Worm (Caenorhabditis elegans): ENCODE results near the gene F36H12.17.
"Not testable (repeated sequence)": the region's sequence is repeated elsewhere in the genome, so short reads cannot be mapped to it uniquely, and the experiment has no call there.

F36H12.17 gene

ce11 chrIV:5230530-5230929 is 47.1 kb downstream of the F36H12.17 start, which contains the start of gene thn-5:
TSS of gene thn-5 (plus strand) at chrIV:5230830.
- TF ChIP-seq fax-1 (tag; optimal IDR thresholded peaks at IDR 0.05) (no peak), nfya-1 (tag; optimal IDR thresholded peaks at IDR 0.05) (no peak), F13H6.1 (tag; optimal IDR thresholded peaks at IDR 0.05) (no peak), dmd-4 (tag; optimal IDR thresholded peaks at IDR 0.05; ENCODE audit: borderline replicate concordance) (no peak), pqm-1 (tag; optimal IDR thresholded peaks at IDR 0.05) (no peak), npax-4 (tag; optimal IDR thresholded peaks at IDR 0.05) (no peak), unc-86 (tag; optimal IDR thresholded peaks at IDR 0.05) (no peak)

ce11 chrIV:5228619-5229018 is 49.0 kb downstream of the F36H12.17 start, which contains the start of gene thn-6:
TSS of gene thn-6 (plus strand) at chrIV:5228919.
- no peak for TF ChIP-seq lin-11 (tag; optimal IDR thresholded peaks at IDR 0.05)
- no peak for TF ChIP-seq C38D4.7 (GFP tag; optimal IDR thresholded peaks at IDR 0.05)
- no peak for TF ChIP-seq rnt-1 (tag; optimal IDR thresholded peaks at IDR 0.05)
- TF ChIP-seq ceh-14 (tag; optimal IDR thresholded peaks at IDR 0.05) = no peak
- TF ChIP-seq K02D7.2 (tag; optimal IDR thresholded peaks at IDR 0.05) = no peak
- no peak for TF ChIP-seq madf-2 (tag; optimal IDR thresholded peaks at IDR 0.05)
- TF ChIP-seq ahr-1 (tag; optimal IDR thresholded peaks at IDR 0.05) = no peak
- TF ChIP-seq fkh-6 (tag; optimal IDR thresholded peaks at IDR 0.05) = no peak
- no peak for TF ChIP-seq tbx-7 (tag; optimal IDR thresholded peaks at IDR 0.05)
- no peak for TF ChIP-seq ttx-3 (tag; optimal IDR thresholded peaks at IDR 0.05)
- TF ChIP-seq ceh-2 (tag; optimal IDR thresholded peaks at IDR 0.05) = no peak
- TF ChIP-seq ceh-9 (tag; optimal IDR thresholded peaks at IDR 0.05) = no peak
- TF ChIP-seq syd-9 (tag; optimal IDR thresholded peaks at IDR 0.05) = no peak
- no peak for TF ChIP-seq F13H6.1 (tag; optimal IDR thresholded peaks at IDR 0.05)
- TF ChIP-seq sox-2 (GFP tag; IDR thresholded peaks at IDR 0.05) = no peak
- no peak for TF ChIP-seq lim-6 (tag; optimal IDR thresholded peaks at IDR 0.05)
- no peak for TF ChIP-seq unc-3 (GFP tag; conservative IDR thresholded peaks at IDR 0.05)
- TF ChIP-seq unc-3 (tag; optimal IDR thresholded peaks at IDR 0.05) = no peak
- TF ChIP-seq ceh-48 (tag; optimal IDR thresholded peaks at IDR 0.05) = no peak
- no peak for TF ChIP-seq pax-1 (tag; optimal IDR thresholded peaks at IDR 0.05)

- TF ChIP-seq pha-2, ceh-24, ceh-34 (tag; optimal IDR thresholded peaks at IDR 0.05): not testable (repeated sequence)
Measured at ce11 chrIV:5226552-5226951, 51.1 kb downstream of the F36H12.17 start, which contains the start of gene nsph-4.1. TSS of gene nsph-4.1 (plus strand) at chrIV:5226852.

DNA sequence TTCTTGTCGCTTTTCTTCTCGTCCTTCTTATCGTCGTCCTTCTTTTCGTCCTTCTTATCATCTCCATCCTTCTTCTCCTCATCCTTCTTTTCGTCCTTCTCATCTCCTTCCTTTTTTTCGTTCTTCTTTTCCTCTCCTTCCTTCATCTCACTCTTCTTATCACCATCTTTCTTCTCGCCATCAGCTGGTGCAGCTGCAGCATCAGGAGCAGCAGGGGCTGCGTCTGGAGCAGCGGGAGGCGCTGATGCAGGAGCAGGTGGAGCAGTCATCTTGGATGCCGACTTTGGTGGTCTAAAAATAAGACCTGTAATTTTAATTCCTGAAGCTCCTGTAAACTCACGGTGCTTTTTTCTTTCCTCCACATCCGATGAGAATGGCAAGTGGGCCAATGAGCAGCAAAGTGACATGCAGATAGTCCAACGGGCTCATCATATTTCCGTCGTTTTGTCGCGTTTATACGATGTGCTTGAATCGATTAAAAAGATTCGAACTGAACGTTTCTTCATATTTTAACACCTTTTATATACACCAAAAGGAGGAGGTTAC is 52.3 kb downstream of the F36H12.17 start, which contains the start of gene cylc-1:
Gene cylc-1, minus strand, starts transcription at position 496 of the 546 bp plus-strand sequence.
- not testable (repeated sequence) for TF ChIP-seq odd-2 (tag; optimal IDR thresholded peaks at IDR 0.05); C38D4.7 (GFP tag; optimal IDR thresholded peaks at IDR 0.05); ceh-24 (tag; optimal IDR thresholded peaks at IDR 0.05)

DNA sequence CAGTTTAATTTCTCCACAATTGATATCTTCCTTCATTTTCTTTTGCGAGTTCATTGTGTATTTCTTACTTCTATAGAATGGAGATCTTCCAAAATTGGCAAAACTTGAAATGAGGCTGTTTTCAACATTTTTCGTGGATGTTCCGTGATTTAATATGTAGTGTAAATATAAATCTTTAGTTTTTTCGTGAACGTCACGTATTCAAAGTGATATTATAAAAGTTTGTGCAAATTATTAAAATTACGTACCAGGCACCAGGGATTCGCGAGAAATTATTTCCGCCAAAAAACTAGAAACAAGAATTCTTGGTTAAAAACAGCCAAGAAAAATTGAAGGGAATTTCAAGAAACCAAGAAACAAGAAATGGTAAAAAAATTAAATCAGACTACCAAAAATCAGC is 53.4 kb downstream of the F36H12.17 start, which contains the start of gene Y59E9AL.8:
Gene Y59E9AL.8, minus strand, starts transcription at position 101 of the 400 bp plus-strand sequence.
- TF ChIP-seq ceh-31 (tag; optimal IDR thresholded peaks at IDR 0.05) (no peak), unc-86 (tag; optimal IDR thresholded peaks at IDR 0.05) (no peak), odd-2 (tag; optimal IDR thresholded peaks at IDR 0.05) (no peak), ceh-9 (tag; optimal IDR thresholded peaks at IDR 0.05) (no peak), pax-1 (tag; optimal IDR thresholded peaks at IDR 0.05) (no peak), hlh-8 (tag; optimal IDR thresholded peaks at IDR 0.05) (no peak), hlh-13 (GFP tag; optimal IDR thresholded peaks at IDR 0.05) (no peak)

All from whole organism, late embryonic.